Fruit fly (Drosophila melanogaster): Measurements from ENCODE around the gene Gr98d.
A peak's percentile ranks its signal among the peaks of the same experiment; 100 is the strongest.

Gr98d gene

dm6 chr3R:27569706-27570105, 23.9 kb downstream of the Gr98d start (continued):
- TF ChIP-seq CG6276 (GFP tag; optimal IDR thresholded peaks at IDR 0.05) (peak; percentile 94), CG34406 (GFP tag; optimal IDR thresholded peaks at IDR 0.05) (no peak), CG8119 (GFP tag; IDR thresholded peaks at IDR 0.05) (peak; percentile 96), spab (GFP tag; optimal IDR thresholded peaks at IDR 0.05) (peak; percentile 69), Gug (GFP tag; IDR thresholded peaks at IDR 0.05) (peak; percentile 93), salr (GFP tag; optimal IDR thresholded peaks at IDR 0.05) (peak in 1 of 2 experiments; percentile 32), Smox (GFP tag; optimal IDR thresholded peaks at IDR 0.05) (no peak), CG7368 (GFP tag; optimal IDR thresholded peaks at IDR 0.05) (peak; percentile 90), eg (GFP tag; IDR thresholded peaks at IDR 0.05) (peak; percentile 98), OdsH (GFP tag; optimal IDR thresholded peaks at IDR 0.05) (no peak), achi (GFP tag; optimal IDR thresholded peaks at IDR 0.05) (peak; percentile 93), CG16779 (tag; optimal IDR thresholded peaks at IDR 0.05) (peak; percentile 74), lz (GFP tag; optimal IDR thresholded peaks at IDR 0.05) (peak; percentile 89), vri (GFP tag; optimal IDR thresholded peaks at IDR 0.05) (peak; percentile 69), acj6 (GFP tag; optimal IDR thresholded peaks at IDR 0.05) (no peak), svp (GFP tag) (no peak), fd85E (GFP tag; optimal IDR thresholded peaks at IDR 0.05) (peak; percentile 80), esn (GFP tag; optimal IDR thresholded peaks at IDR 0.05) (peak; percentile 87), CG8632 (GFP tag; optimal IDR thresholded peaks at IDR 0.05) (peak; percentile 74), dsx (GFP tag; optimal IDR thresholded peaks at IDR 0.05; ENCODE audit: poor library complexity, severe bottlenecking) (peak; percentile 66), Met (GFP tag; optimal IDR thresholded peaks at IDR 0.05) (peak; percentile 92), Sox102F (GFP tag; optimal IDR thresholded peaks at IDR 0.05) (no peak), CG4318 (GFP tag; optimal IDR thresholded peaks at IDR 0.05) (no peak), CG15336 (GFP tag; IDR thresholded peaks at IDR 0.05) (peak; percentile 97), topi (GFP tag; optimal IDR thresholded peaks at IDR 0.05) (peak; percentile 95), Hr39 (GFP tag; optimal IDR thresholded peaks at IDR 0.05) (no peak), Eip93F (GFP tag; optimal IDR thresholded peaks at IDR 0.05) (peak; percentile 45), CG31627 (GFP tag; optimal IDR thresholded peaks at IDR 0.05) (peak; percentile 89), Eip78C (GFP tag) (peak; percentile 98), Lpt (GFP tag; optimal IDR thresholded peaks at IDR 0.05) (peak; percentile 94), CG3032 (tag; optimal IDR thresholded peaks at IDR 0.05) (peak; percentile 67), CG6792 (GFP tag; optimal IDR thresholded peaks at IDR 0.05) (peak; percentile 84), Sox14 (GFP tag; optimal IDR thresholded peaks at IDR 0.05) (peak; percentile 88), CG10631 (GFP tag; optimal IDR thresholded peaks at IDR 0.05) (peak; percentile 77), Blimp-1 (GFP tag; optimal IDR thresholded peaks at IDR 0.05) (peak; percentile 70), CG32006 (GFP tag; optimal IDR thresholded peaks at IDR 0.05) (peak; percentile 94), CG8319 (GFP tag; optimal IDR thresholded peaks at IDR 0.05) (peak; percentile 85), pdm3 (GFP tag; optimal IDR thresholded peaks at IDR 0.05) (peak; percentile 87), Eip75B (GFP tag; optimal IDR thresholded peaks at IDR 0.05) (no peak), CG6808 (GFP tag; optimal IDR thresholded peaks at IDR 0.05) (peak; percentile 74)

- TF ChIP-seq acj6 (GFP tag; optimal IDR thresholded peaks at IDR 0.05) (no peak), Hr38 (GFP tag; optimal IDR thresholded peaks at IDR 0.05) (no peak), ss (GFP tag; optimal IDR thresholded peaks at IDR 0.05) (no peak), esn (GFP tag; optimal IDR thresholded peaks at IDR 0.05) (no peak), Lpt (GFP tag; optimal IDR thresholded peaks at IDR 0.05) (no peak), achi (GFP tag; optimal IDR thresholded peaks at IDR 0.05) (no peak), CG6854 (GFP tag; optimal IDR thresholded peaks at IDR 0.05) (no peak), Blimp-1 (GFP tag; optimal IDR thresholded peaks at IDR 0.05) (no peak), eg (GFP tag; IDR thresholded peaks at IDR 0.05) (no peak), CG3919 (GFP tag; optimal IDR thresholded peaks at IDR 0.05) (no peak), CG9139 (GFP tag; optimal IDR thresholded peaks at IDR 0.05) (no peak), Hr39 (GFP tag; optimal IDR thresholded peaks at IDR 0.05) (no peak), CG8119 (GFP tag; IDR thresholded peaks at IDR 0.05) (no peak), CG10669 (GFP tag; optimal IDR thresholded peaks at IDR 0.05) (no peak), CG15336 (GFP tag; IDR thresholded peaks at IDR 0.05) (no peak), cyc (GFP tag; optimal IDR thresholded peaks at IDR 0.05) (no peak), Smox (GFP tag; optimal IDR thresholded peaks at IDR 0.05) (no peak), fkh (GFP tag; optimal IDR thresholded peaks at IDR 0.05) (no peak), CG11294 (GFP tag; IDR thresholded peaks at IDR 0.05) (no peak), Eip75B (GFP tag; optimal IDR thresholded peaks at IDR 0.05) (no peak)
Measured at dm6 chr3R:27570692-27571091, 24.8 kb downstream of the Gr98d start.

Measured in whole organism, prepupa.